Fruit fly (Drosophila melanogaster) whole organism, embryonic: ENCODE data around the gene CG9008.
A peak's percentile ranks its signal among the peaks of the same experiment; 100 is the strongest.

Experiments used
- CG11504 ChIP-seq: fragments of 200-800 bp; sonication (Bioruptor generic); optimal IDR thresholded peaks from 3 replicates; lab custom pipeline; 2019; ENCODE audit warnings: missing biosample characterization, mild to moderate bottlenecking, missing genetic modification characterization, moderate library complexity
- CG12659 ChIP-seq: fragments of 200-800 bp; sonication (Bioruptor generic); optimal IDR thresholded peaks from 3 replicates; lab custom pipeline; 2017; ENCODE audit warnings: mild to moderate bottlenecking, missing biosample characterization, missing genetic modification reagents, missing genetic modification characterization
- CG13287 ChIP-seq: fragments of 200-800 bp; sonication (Bioruptor generic); IDR thresholded peaks from 2 replicates; pipeline ENCODE4 v1.3.6; 2022; ENCODE audit warnings: missing biosample characterization, missing genetic modification characterization; ENCODE audit not compliant: partially characterized antibody
- CG13894 ChIP-seq: fragments of 200-800 bp; sonication (Bioruptor generic); optimal IDR thresholded peaks from 3 replicates; lab custom pipeline; 2018; ENCODE audit warnings: missing biosample characterization, mild to moderate bottlenecking, missing genetic modification characterization, moderate library complexity
- CG16813 ChIP-seq: fragments of 200-800 bp; sonication (Bioruptor generic); IDR thresholded peaks from 3 replicates; pipeline ENCODE4 v1.3.6; 2022; ENCODE audit warnings: missing biosample characterization, missing genetic modification characterization; ENCODE audit not compliant: partially characterized antibody
- CG34376 ChIP-seq: fragments of 200-800 bp; sonication (Bioruptor generic); optimal IDR thresholded peaks from 2 replicates; lab custom pipeline; 2018; ENCODE audit warnings: missing biosample characterization, mild to moderate bottlenecking, missing genetic modification characterization
- CG34422 ChIP-seq: fragments of 200-800 bp; sonication (Bioruptor generic); IDR thresholded peaks from 3 replicates; pipeline ENCODE4 v1.3.6; 2022; ENCODE audit warnings: missing biosample characterization, missing genetic modification characterization
- CG4404 ChIP-seq: fragments of 200-800 bp; sonication (Bioruptor generic); IDR thresholded peaks from 2 replicates; pipeline ENCODE4 v1.3.6; 2022; ENCODE audit warnings: missing biosample characterization, missing genetic modification characterization
- CG4424 ChIP-seq: fragments of 200-800 bp; sonication (Bioruptor generic); optimal IDR thresholded peaks from 3 replicates; lab custom pipeline; 2016; ENCODE audit warnings: missing biosample characterization, missing genetic modification characterization
- CG4730 ChIP-seq: fragments of 200-800 bp; sonication (Bioruptor generic); IDR thresholded peaks from 2 replicates; pipeline ENCODE4 v1.3.6; 2022; ENCODE audit warnings: missing biosample characterization, missing genetic modification characterization
- CG6765 ChIP-seq: fragments of 200-800 bp; sonication (Bioruptor generic); optimal IDR thresholded peaks from 3 replicates; lab custom pipeline; 2017; ENCODE audit warnings: missing biosample characterization, mild to moderate bottlenecking, missing genetic modification characterization
- CG7745 ChIP-seq: fragments of 200-800 bp; sonication (Bioruptor generic); optimal IDR thresholded peaks from 2 replicates; lab custom pipeline; 2018; ENCODE audit warnings: missing biosample characterization, mild to moderate bottlenecking, missing genetic modification characterization, moderate library complexity
- CG7963 ChIP-seq: fragments of 200-800 bp; sonication (Bioruptor generic); IDR thresholded peaks from 3 replicates; pipeline ENCODE4 v1.3.6; 2022; ENCODE audit warnings: missing biosample characterization, missing genetic modification characterization; ENCODE audit not compliant: partially characterized antibody
- CG8924 ChIP-seq: fragments of 200-800 bp; optimal IDR thresholded peaks from 3 replicates; lab custom pipeline; 2019; ENCODE audit warnings: missing biosample characterization, mild to moderate bottlenecking, missing genetic modification characterization, moderate library complexity
- Dfd ChIP-seq, 2 experiments: fragments of >200 bp; optimal IDR thresholded peaks; 2 replicates each; lab custom pipeline; 2017; ENCODE audit warnings: missing biosample characterization in 2 of 2, missing genetic modification characterization in 2 of 2
- H15 ChIP-seq: fragments of 200-800 bp; sonication (Bioruptor generic); IDR thresholded peaks from 3 replicates; pipeline ENCODE4 v1.3.6; 2022; ENCODE audit warnings: missing biosample characterization, missing genetic modification characterization
- HLH3B ChIP-seq: fragments of 200-800 bp; sonication (Bioruptor generic); IDR thresholded peaks from 2 replicates; pipeline ENCODE4 v1.3.6; 2022; ENCODE audit warnings: missing biosample characterization, missing genetic modification characterization
- Hr39 ChIP-seq: fragments of >200 bp; optimal IDR thresholded peaks from 2 replicates; lab custom pipeline; 2017
- Hr78 ChIP-seq, 2 experiments: fragments of 200-800 bp in 1 of 2; fragments of >200 bp in 1 of 2; sonication (Bioruptor generic) in 1 of 2; optimal IDR thresholded peaks; 2 replicates each; lab custom pipeline; 2017 to 2019; ENCODE audit warnings: missing biosample characterization in 2 of 2, missing genetic modification characterization in 2 of 2, mild to moderate bottlenecking in 1 of 2, moderate library complexity in 1 of 2
- Jarid2 ChIP-seq: fragments of 200-800 bp; sonication (Bioruptor generic); optimal IDR thresholded peaks from 3 replicates; lab custom pipeline; 2017; ENCODE audit warnings: mild to moderate bottlenecking, missing biosample characterization, missing genetic modification reagents, missing genetic modification characterization
- Scr ChIP-seq: fragments of 200-800 bp; sonication (Bioruptor generic); IDR thresholded peaks from 2 replicates; pipeline ENCODE4 v1.3.6; 2022; ENCODE audit warnings: missing biosample characterization, missing genetic modification characterization; ENCODE audit not compliant: partially characterized antibody
- Spps ChIP-seq: fragments of 200-800 bp; sonication (Bioruptor generic); optimal IDR thresholded peaks from 2 replicates; lab custom pipeline; 2018; ENCODE audit warnings: missing biosample characterization, mild to moderate bottlenecking, missing genetic modification characterization
- bowl ChIP-seq: fragments of 200-800 bp; sonication (Bioruptor generic); IDR thresholded peaks from 2 replicates; pipeline ENCODE4 v1.3.6; 2022; ENCODE audit warnings: missing biosample characterization, missing genetic modification characterization
- cas ChIP-seq: fragments of 200-800 bp; sonication (Bioruptor generic); IDR thresholded peaks from 2 replicates; pipeline ENCODE4 v1.3.6; 2022; ENCODE audit warnings: missing biosample characterization, missing genetic modification characterization
- chinmo ChIP-seq: fragments of 200-800 bp; sonication (Bioruptor generic); IDR thresholded peaks from 4 replicates; pipeline ENCODE4 v1.3.6; 2022; ENCODE audit warnings: missing biosample characterization, missing genetic modification characterization; ENCODE audit not compliant: partially characterized antibody
- chm ChIP-seq: fragments of 200-800 bp; sonication (Bioruptor generic); IDR thresholded peaks from 2 replicates; pipeline ENCODE4 v1.3.6; 2022; ENCODE audit warnings: missing biosample characterization, missing genetic modification characterization
- dati ChIP-seq: fragments of 200-800 bp; sonication (Bioruptor generic); IDR thresholded peaks from 2 replicates; pipeline ENCODE4 v1.3.6; 2022; ENCODE audit warnings: missing biosample characterization, missing genetic modification characterization
- exex ChIP-seq: fragments of 200-800 bp; sonication (Bioruptor generic); optimal IDR thresholded peaks from 4 replicates; lab custom pipeline; 2018; ENCODE audit warnings: missing biosample characterization, mild to moderate bottlenecking, missing genetic modification characterization, moderate library complexity
- fd96Cb ChIP-seq: fragments of 200-800 bp; sonication (Bioruptor generic); optimal IDR thresholded peaks from 2 replicates; lab custom pipeline; 2018; ENCODE audit warnings: missing biosample characterization, mild to moderate bottlenecking, missing genetic modification characterization, moderate library complexity
- ftz-f1 ChIP-seq: fragments of 200-800 bp; sonication (Bioruptor generic); optimal IDR thresholded peaks from 2 replicates; lab custom pipeline; 2016; ENCODE audit warnings: missing biosample characterization, missing genetic modification characterization
- grn ChIP-seq: fragments of 200-800 bp; sonication (Bioruptor generic); optimal IDR thresholded peaks from 3 replicates; lab custom pipeline; 2017; ENCODE audit warnings: missing biosample characterization, missing genetic modification characterization
- hbn ChIP-seq: fragments of 200-800 bp; sonication (Bioruptor generic); IDR thresholded peaks from 2 replicates; pipeline ENCODE4 v1.3.6; 2022; ENCODE audit warnings: missing biosample characterization, missing genetic modification characterization; ENCODE audit not compliant: partially characterized antibody
- ken ChIP-seq: fragments of 200-800 bp; sonication (Bioruptor generic); IDR thresholded peaks from 3 replicates; pipeline ENCODE4 v1.3.6; 2022; ENCODE audit warnings: missing biosample characterization, missing genetic modification characterization
- lmd ChIP-seq: fragments of 200-800 bp; sonication (Bioruptor generic); IDR thresholded peaks from 2 replicates; pipeline ENCODE4 v1.3.6; 2022; ENCODE audit warnings: missing biosample characterization, missing genetic modification characterization
- mirr ChIP-seq: fragments of 200-800 bp; sonication (Bioruptor generic); optimal IDR thresholded peaks from 3 replicates; lab custom pipeline; 2018; ENCODE audit warnings: missing biosample characterization, mild to moderate bottlenecking, missing genetic modification characterization
- pan ChIP-seq, 4 experiments: fragments of >200 bp in 3 of 4; fragments of 200-800 bp in 1 of 4; sonication (Bioruptor generic) in 1 of 4; optimal IDR thresholded peaks in 3 of 4; IDR thresholded peaks in 1 of 4; 2 replicates each; pipeline versions ENCODE4 v1.3.6 to Lab custom; 2017 to 2022; ENCODE audit warnings: missing biosample characterization in 2 of 4, missing genetic modification characterization in 2 of 4, mixed read lengths in 1 of 4
- prd ChIP-seq, 3 experiments: fragments of >200 bp in 2 of 3; fragments of 200-800 bp in 1 of 3; sonication (Bioruptor generic) in 1 of 3; optimal IDR thresholded peaks in 2 of 3; IDR thresholded peaks in 1 of 3; 2 replicates in 2 of 3; 3 replicates in 1 of 3; pipeline versions ENCODE4 v1.3.6 to Lab custom; 2017 to 2022; ENCODE audit warnings: missing biosample characterization in 1 of 3, missing genetic modification characterization in 1 of 3
- scrt ChIP-seq: fragments of 200-800 bp; sonication (Bioruptor generic); optimal IDR thresholded peaks from 2 replicates; lab custom pipeline; 2018; ENCODE audit warnings: missing biosample characterization, mild to moderate bottlenecking, missing genetic modification characterization, moderate library complexity
- sug ChIP-seq: fragments of 200-800 bp; optimal IDR thresholded peaks from 2 replicates; lab custom pipeline; 2019; ENCODE audit warnings: missing biosample characterization, mild to moderate bottlenecking, missing genetic modification characterization, moderate library complexity
- tna ChIP-seq: fragments of 200-800 bp; sonication (Bioruptor generic); IDR thresholded peaks from 2 replicates; pipeline ENCODE4 v1.3.6; 2022; ENCODE audit warnings: missing biosample characterization, missing genetic modification characterization; ENCODE audit not compliant: partially characterized antibody
- unc-4 ChIP-seq: fragments of 200-800 bp; sonication (Bioruptor generic); IDR thresholded peaks from 2 replicates; pipeline ENCODE4 v1.3.6; 2022; ENCODE audit warnings: missing biosample characterization, missing genetic modification characterization; ENCODE audit not compliant: partially characterized antibody
- vnd ChIP-seq: fragments of 200-800 bp; sonication (Bioruptor generic); IDR thresholded peaks from 3 replicates; pipeline ENCODE4 v1.3.6; 2022; ENCODE audit warnings: missing biosample characterization, missing genetic modification characterization; ENCODE audit not compliant: partially characterized antibody
- wek ChIP-seq: fragments of 200-800 bp; sonication (Bioruptor generic); optimal IDR thresholded peaks from 3 replicates; lab custom pipeline; 2018; ENCODE audit warnings: missing biosample characterization, mild to moderate bottlenecking, missing genetic modification characterization, moderate library complexity
- yki ChIP-seq: fragments of >200 bp; optimal IDR thresholded peaks from 3 replicates; lab custom pipeline; 2018
- zen ChIP-seq: fragments of 200-800 bp; sonication (Bioruptor generic); optimal IDR thresholded peaks from 3 replicates; lab custom pipeline; 2018; ENCODE audit warnings: missing biosample characterization, mild to moderate bottlenecking, missing genetic modification characterization, moderate library complexity

Gene CG9008

dm6 chr2L:13779795-13780108 is 213 bp downstream of the CG9008 start (continued):
- TF ChIP-seq chinmo (GFP tag; lab: Robert Waterston, UW) (peak; percentile 80; the same call in 2 of the 4 replicates), Scr (no peak), CG34422 (peak; percentile 83; the same call in 1 of the 3 replicates), Spps (tag; lab: Kevin White, UChicago) (no peak), pan (optimal IDR thresholded peaks at IDR 0.05; lab: Kevin White, UChicago) (no peak), pan (GFP tag; optimal IDR thresholded peaks at IDR 0.05 in 1 of 2, IDR thresholded peaks at IDR 0.05 in 1 of 2) (no peak), CG8924 (tag; lab: Kevin White, UChicago) (no peak), CG4730 (GFP tag; lab: Robert Waterston, UW) (no peak), unc-4 (peak; percentile 26; the same call in 1 of the 2 replicates), hbn (GFP tag; lab: Robert Waterston, UW) (no peak), bowl (GFP tag; lab: Robert Waterston, UW) (peak; percentile 41; the same call in 1 of the 2 replicates), Hr39 (lab: Kevin White, UChicago) (no peak), CG6765 (GFP tag; lab: Kevin White, UChicago) (no peak), CG12659 (GFP tag; lab: Kevin White, UChicago) (no peak), yki (lab: Kevin White, UChicago) (no peak), CG7745 (tag; lab: Kevin White, UChicago) (no peak), CG16813 (GFP tag; lab: Robert Waterston, UW) (no peak), Dfd (GFP tag; optimal IDR thresholded peaks at IDR 0.05; lab: Kevin White, UChicago) (peak in 1 of 2 experiments; percentile 26), zen (tag; lab: Kevin White, UChicago) (no peak), Jarid2 (peak; percentile 81), lmd (GFP tag; lab: Robert Waterston, UW) (no peak), CG4404 (GFP tag; lab: Robert Waterston, UW) (no peak), CG13287 (GFP tag; lab: Robert Waterston, UW) (peak; percentile 15; the same call in 1 of the 2 replicates), wek (peak; percentile 13), H15 (GFP tag; lab: Robert Waterston, UW) (0 out of 3 replicates have a peak, but pooled peaks have one; percentile 19), tna (GFP tag; lab: Robert Waterston, UW) (0 out of 2 replicates have a peak, but pooled peaks have one; percentile 36), CG4424 (GFP tag; lab: Kevin White, UChicago) (no peak), fd96Cb (no peak), CG11504 (tag; lab: Kevin White, UChicago) (no peak), HLH3B (GFP tag; lab: Robert Waterston, UW) (no peak; the same call in 1 of the 2 replicates), dati (GFP tag; lab: Robert Waterston, UW) (no peak), chm (GFP tag; lab: Robert Waterston, UW) (peak; percentile 25; the same call in 1 of the 2 replicates)

dm6 chr2L:13779162-13779561 is 803 bp downstream of the CG9008 start:
- peak; percentile 43 for TF ChIP-seq mirr (GFP tag; lab: Kevin White, UChicago)
- TF ChIP-seq grn (GFP tag; lab: Kevin White, UChicago): peak; percentile 81
- TF ChIP-seq exex: peak; percentile 46
- TF ChIP-seq ftz-f1 (GFP tag; lab: Kevin White, UChicago): peak; percentile 22
- TF ChIP-seq vnd (GFP tag; lab: Robert Waterston, UW): no peak
- peak; percentile 62 for TF ChIP-seq CG34376 (GFP tag; lab: Kevin White, UChicago)
- TF ChIP-seq scrt: no peak
- TF ChIP-seq ken (GFP tag; lab: Robert Waterston, UW): no peak
- peak in 1 of 2 experiments; percentile 66 for TF ChIP-seq Hr78 (GFP tag; optimal IDR thresholded peaks at IDR 0.05; lab: Kevin White, UChicago)
- 0 out of 2 replicates have a peak, but pooled peaks have one; percentile 43 for TF ChIP-seq tna (GFP tag; lab: Robert Waterston, UW)
- peak; percentile 91 for TF ChIP-seq sug (tag; lab: Kevin White, UChicago)
- peak; percentile 88 for TF ChIP-seq CG13894 (tag; lab: Kevin White, UChicago)
- TF ChIP-seq prd (optimal IDR thresholded peaks at IDR 0.05; lab: Kevin White, UChicago): no peak
- no peak for TF ChIP-seq prd (GFP tag; IDR thresholded peaks at IDR 0.05; lab: Robert Waterston, UW)
- peak; percentile 11; the same call in 1 of the 3 replicates for TF ChIP-seq CG7963 (GFP tag; lab: Robert Waterston, UW)
- no peak for TF ChIP-seq cas
